Worm (Caenorhabditis elegans) whole organism, L2 larva: Measurements from ENCODE around the gene C15B12.8.

Experiments used
- F13H6.1 ChIP-seq: sonication (generic microtip); optimal IDR thresholded peaks from 2 replicates; lab custom pipeline; 2016; ENCODE audit warnings: missing genetic modification characterization, missing compliant biosample characterization
- Y55F3AM.14 ChIP-seq: fragments of 200-800 bp; sonication (Bioruptor generic); optimal IDR thresholded peaks from 2 replicates; lab custom pipeline; 2018; ENCODE audit warnings: mild to moderate bottlenecking, missing genetic modification characterization, missing compliant biosample characterization
- aly-2 ChIP-seq: fragments of 150-350 bp; optimal IDR thresholded peaks from 2 replicates; lab custom pipeline; 2014; ENCODE audit warnings: missing biosample characterization, missing genetic modification characterization
- ceh-16 ChIP-seq: fragments of 150-350 bp; optimal IDR thresholded peaks from 2 replicates; lab custom pipeline; 2014; ENCODE audit warnings: missing biosample characterization, missing genetic modification characterization
- ceh-82 ChIP-seq: fragments of 150-350 bp; optimal IDR thresholded peaks from 2 replicates; lab custom pipeline; 2014; ENCODE audit warnings: missing biosample characterization, missing genetic modification characterization
- crh-2 ChIP-seq: sonication (generic microtip); optimal IDR thresholded peaks from 2 replicates; lab custom pipeline; 2017; ENCODE audit warnings: missing biosample characterization, missing genetic modification characterization
- fos-1 ChIP-seq: fragments of 150-350 bp; optimal IDR thresholded peaks from 2 replicates; lab custom pipeline; 2014; ENCODE audit warnings: missing biosample characterization, missing genetic modification characterization
- gmeb-1 ChIP-seq: fragments of 150-350 bp; optimal IDR thresholded peaks from 2 replicates; lab custom pipeline; 2014; ENCODE audit warnings: missing biosample characterization, missing genetic modification characterization
- lin-11 ChIP-seq: fragments of 150-350 bp; sonication (generic microtip); optimal IDR thresholded peaks from 2 replicates; lab custom pipeline; 2014; ENCODE audit warnings: missing biosample characterization, missing genetic modification characterization, inconsistent platforms, mixed read lengths
- lin-13 ChIP-seq: fragments of 150-350 bp; optimal IDR thresholded peaks from 2 replicates; lab custom pipeline; 2014; ENCODE audit warnings: missing biosample characterization, missing genetic modification reagents, missing genetic modification characterization
- mab-5 ChIP-seq: fragments of 150-350 bp; optimal IDR thresholded peaks from 2 replicates; lab custom pipeline; 2014; ENCODE audit warnings: missing biosample characterization, missing genetic modification characterization
- mbf-1 ChIP-seq: sonication (generic microtip); optimal IDR thresholded peaks from 2 replicates; lab custom pipeline; 2017; ENCODE audit warnings: missing biosample characterization, missing genetic modification characterization
- mdl-1 ChIP-seq, 2 experiments: fragments of 150-350 bp in 1 of 2; sonication (generic microtip) in 1 of 2; optimal IDR thresholded peaks; 2 replicates each; lab custom pipeline; 2017; ENCODE audit warnings: missing biosample characterization in 2 of 2, missing genetic modification characterization in 2 of 2
- nhr-11 ChIP-seq: fragments of 150-350 bp; optimal IDR thresholded peaks from 2 replicates; lab custom pipeline; 2014; ENCODE audit warnings: missing biosample characterization, missing genetic modification characterization
- nhr-129 ChIP-seq: fragments of 150-350 bp; optimal IDR thresholded peaks from 2 replicates; lab custom pipeline; 2014; ENCODE audit warnings: missing biosample characterization, missing genetic modification characterization
- nhr-21 ChIP-seq: fragments of 150-350 bp; optimal IDR thresholded peaks from 2 replicates; lab custom pipeline; 2014; ENCODE audit warnings: missing biosample characterization, missing genetic modification characterization
- nhr-237 ChIP-seq: fragments of 150-350 bp; optimal IDR thresholded peaks from 2 replicates; lab custom pipeline; 2014; ENCODE audit warnings: missing biosample characterization, missing genetic modification characterization
- nhr-25 ChIP-seq: fragments of 150-350 bp; sonication (generic microtip); optimal IDR thresholded peaks from 3 replicates; lab custom pipeline; 2014; ENCODE audit warnings: missing biosample characterization, missing genetic modification characterization
- nhr-6 ChIP-seq: fragments of 150-350 bp; optimal IDR thresholded peaks from 2 replicates; lab custom pipeline; 2014; ENCODE audit warnings: missing biosample characterization, missing genetic modification characterization
- peb-1 ChIP-seq: fragments of 150-350 bp; optimal IDR thresholded peaks from 2 replicates; lab custom pipeline; 2014; ENCODE audit warnings: missing biosample characterization, missing genetic modification characterization
- skn-1 ChIP-seq: sonication (generic microtip); optimal IDR thresholded peaks from 2 replicates; lab custom pipeline; 2017; ENCODE audit warnings: missing biosample characterization, missing genetic modification characterization
- sma-9 ChIP-seq, 2 experiments: fragments of 150-350 bp in 1 of 2; sonication (generic microtip) in 1 of 2; optimal IDR thresholded peaks; 2 replicates each; lab custom pipeline; 2014 to 2016; ENCODE audit warnings: missing genetic modification characterization in 2 of 2, mild to moderate bottlenecking in 1 of 2, missing biosample characterization in 1 of 2, missing compliant biosample characterization in 1 of 2, missing genetic modification reagents in 1 of 2, moderate library complexity in 1 of 2
- ztf-4 ChIP-seq: fragments of 150-350 bp; optimal IDR thresholded peaks from 2 replicates; lab custom pipeline; 2014; ENCODE audit warnings: missing biosample characterization, missing genetic modification characterization

Gene C15B12.8

DNA sequence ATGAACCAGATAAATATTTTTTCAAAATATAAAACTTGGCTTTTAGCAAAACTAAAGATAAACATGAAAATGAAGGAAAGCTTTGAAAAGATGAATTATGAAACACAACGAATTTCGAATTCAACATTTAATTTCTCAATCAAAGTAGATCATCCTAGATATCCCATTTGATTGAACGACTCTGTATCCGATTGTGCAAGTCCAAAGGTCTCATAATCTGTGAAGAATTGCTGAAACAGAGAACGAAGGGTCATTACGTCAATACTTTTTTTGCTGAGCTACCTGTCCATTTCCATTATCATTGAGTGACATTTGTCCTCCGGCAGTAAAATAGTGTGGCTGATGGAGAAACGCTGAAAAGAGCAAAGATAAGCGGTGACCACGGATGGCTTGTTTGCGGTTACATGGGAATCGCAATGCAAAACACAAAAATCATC, 48.6 kb downstream of the C15B12.8 start:
- TF ChIP-seq Y55F3AM.14 (GFP tag; lab: Kevin White, UChicago) (no peak), F13H6.1 (tag; lab: Kevin White, UChicago) (peak; percentile 49), nhr-21 (no peak), ceh-82 (no peak), lin-13 (GFP tag; lab: Kevin White, UChicago) (no peak), crh-2 (peak; percentile 22), skn-1 (tag; lab: Kevin White, UChicago) (no peak), peb-1 (tag; lab: Kevin White, UChicago) (no peak), nhr-129 (no peak), fos-1 (tag; lab: Kevin White, UChicago) (peak; percentile 37), mab-5 (tag; lab: Kevin White, UChicago) (no peak), nhr-6 (tag; lab: Kevin White, UChicago) (no peak), nhr-237 (no peak), nhr-11 (tag; lab: Kevin White, UChicago) (no peak), ztf-4 (no peak), gmeb-1 (tag; lab: Kevin White, UChicago) (peak; percentile 41), sma-9 (GFP tag; optimal IDR thresholded peaks at IDR 0.05; lab: Kevin White, UChicago) (peak; percentile 30), sma-9 (tag; optimal IDR thresholded peaks at IDR 0.05; lab: Kevin White, UChicago) (no peak), ceh-16 (tag; lab: Kevin White, UChicago) (no peak), nhr-25 (tag; lab: Kevin White, UChicago) (no peak), mbf-1 (no peak), aly-2 (tag; lab: Kevin White, UChicago) (no peak), mdl-1 (tag; optimal IDR thresholded peaks at IDR 0.05; lab: Kevin White, UChicago) (no peak), lin-11 (tag; lab: Kevin White, UChicago) (no peak)
